Fruit fly (Drosophila melanogaster) Kc167 (cell line): ENCODE results near the gene CG7300.

Experiments used
- Sin3A ChIP-seq: fragments of >200 bp; optimal IDR thresholded peaks from 2 replicates; lab custom pipeline; 2018; ENCODE audit warnings: missing external identifiers
- h ChIP-seq: fragments of >200 bp; optimal IDR thresholded peaks from 3 replicates; lab custom pipeline; 2018; ENCODE audit warnings: missing external identifiers
- insv ChIP-seq: fragments of >200 bp; optimal IDR thresholded peaks from 3 replicates; lab custom pipeline; 2018; ENCODE audit warnings: missing external identifiers
- psq ChIP-seq: fragments of >200 bp; optimal IDR thresholded peaks from 2 replicates; lab custom pipeline; 2017; ENCODE audit warnings: missing external identifiers
- ttk ChIP-seq: sonication (Bioruptor generic); optimal IDR thresholded peaks from 2 replicates; lab custom pipeline; 2017; ENCODE audit warnings: missing external identifiers

DNA sequence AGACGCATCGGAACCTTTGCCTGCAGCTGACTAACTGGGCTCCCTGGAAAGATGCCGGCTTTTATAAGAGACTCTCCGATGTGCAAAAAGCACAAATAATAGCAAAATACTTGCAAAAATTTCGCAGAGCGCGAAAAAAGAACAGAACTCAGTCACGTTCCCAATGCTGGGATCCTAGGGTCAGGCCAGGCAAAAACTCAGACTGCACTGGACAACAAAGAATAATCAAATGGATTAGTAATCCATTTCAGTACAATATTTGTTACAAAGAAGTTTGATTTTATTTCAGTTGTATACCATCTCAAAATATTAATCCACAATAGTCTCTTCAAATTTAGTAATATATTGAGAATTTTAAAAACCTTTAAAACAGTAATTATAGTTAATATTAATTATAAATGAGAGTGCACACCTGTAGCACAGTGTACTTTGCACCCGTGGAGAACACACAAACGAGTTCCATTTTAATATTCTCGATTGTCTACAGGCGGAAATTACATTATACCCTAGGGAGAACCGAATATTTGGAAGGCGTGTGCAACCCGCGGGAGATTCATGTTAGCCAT, 3.7 kb downstream of the CG7300 start, which contains the start of gene CG17108:
- TF ChIP-seq Sin3A (lab: Kevin White, UChicago) (no peak), h (lab: Kevin White, UChicago) (no peak), psq (lab: Kevin White, UChicago) (no peak), insv (lab: Kevin White, UChicago) (no peak), ttk (lab: Kevin White, UChicago) (no peak)
